Fruit fly (Drosophila melanogaster): ENCODE results near the gene CG42305.

- TF ChIP-seq CG15710 (tag; optimal IDR thresholded peaks at IDR 0.05) (no peak), CG10348 (GFP tag; IDR thresholded peaks at IDR 0.05) (no peak)
These were observed 39.8 kb downstream of the CG42305 start for dm6 chr2L:18852249-18852648.
